Fruit fly (Drosophila melanogaster) whole organism, embryonic: ENCODE measurements around the gene uif.

Experiments used
- Aef1 ChIP-seq: fragments of 200-800 bp; sonication (Bioruptor generic); IDR thresholded peaks from 3 replicates; pipeline ENCODE4 v1.3.6; 2022; ENCODE audit warnings: missing biosample characterization, missing genetic modification characterization
- CG11504 ChIP-seq: fragments of 200-800 bp; sonication (Bioruptor generic); optimal IDR thresholded peaks from 3 replicates; lab custom pipeline; 2019; ENCODE audit warnings: missing biosample characterization, mild to moderate bottlenecking, missing genetic modification characterization, moderate library complexity
- CG12942 ChIP-seq: fragments of 200-800 bp; sonication (Bioruptor generic); optimal IDR thresholded peaks from 3 replicates; lab custom pipeline; 2016; ENCODE audit warnings: missing biosample characterization, missing genetic modification characterization
- CG13424 ChIP-seq: fragments of 200-800 bp; sonication (Bioruptor generic); optimal IDR thresholded peaks from 2 replicates; lab custom pipeline; 2019; ENCODE audit warnings: missing biosample characterization, mild to moderate bottlenecking, missing genetic modification characterization, moderate library complexity
- CG13775 ChIP-seq: fragments of 200-800 bp; sonication (Bioruptor generic); optimal IDR thresholded peaks from 3 replicates; lab custom pipeline; 2017; ENCODE audit warnings: missing biosample characterization, mild to moderate bottlenecking, missing genetic modification characterization
- CG15011 ChIP-seq: fragments of 200-800 bp; sonication (Bioruptor generic); optimal IDR thresholded peaks from 3 replicates; lab custom pipeline; 2018; ENCODE audit warnings: missing biosample characterization, mild to moderate bottlenecking, missing genetic modification characterization
- CG15696 ChIP-seq: fragments of 200-800 bp; sonication (Bioruptor generic); optimal IDR thresholded peaks from 2 replicates; lab custom pipeline; 2019; ENCODE audit warnings: missing biosample characterization, mild to moderate bottlenecking, missing genetic modification characterization, moderate library complexity
- CG1647 ChIP-seq: fragments of 200-800 bp; sonication (Bioruptor generic); optimal IDR thresholded peaks from 3 replicates; lab custom pipeline; 2016; ENCODE audit warnings: missing biosample characterization, missing genetic modification characterization
- CG16779 ChIP-seq: fragments of 200-800 bp; sonication (Bioruptor generic); IDR thresholded peaks from 2 replicates; pipeline ENCODE4 v1.3.6; 2022; ENCODE audit warnings: missing biosample characterization, missing genetic modification characterization
- CG17361 ChIP-seq: fragments of 200-800 bp; sonication (Bioruptor generic); IDR thresholded peaks from 3 replicates; pipeline ENCODE4 v1.3.6; 2022; ENCODE audit warnings: missing biosample characterization, missing genetic modification characterization
- CG17385 ChIP-seq: fragments of 200-800 bp; sonication (Bioruptor generic); optimal IDR thresholded peaks from 3 replicates; lab custom pipeline; 2018; ENCODE audit warnings: missing biosample characterization, mild to moderate bottlenecking, missing genetic modification characterization
- CG18011 ChIP-seq: fragments of 200-800 bp; sonication (Bioruptor generic); optimal IDR thresholded peaks from 2 replicates; lab custom pipeline; 2017; ENCODE audit warnings: missing biosample characterization, missing genetic modification characterization, mild to moderate bottlenecking, moderate library complexity, missing genotype
- CG30403 ChIP-seq: fragments of 200-800 bp; sonication (Bioruptor generic); optimal IDR thresholded peaks from 3 replicates; lab custom pipeline; 2016; ENCODE audit warnings: missing biosample characterization, missing genetic modification characterization
- CG3726 ChIP-seq: fragments of 200-800 bp; sonication (Bioruptor generic); IDR thresholded peaks from 3 replicates; pipeline ENCODE4, ENCODE4 v1.3.6; 2022; ENCODE audit warnings: missing biosample characterization, missing genetic modification characterization
- CG4424 ChIP-seq: fragments of 200-800 bp; sonication (Bioruptor generic); optimal IDR thresholded peaks from 3 replicates; lab custom pipeline; 2016; ENCODE audit warnings: missing biosample characterization, missing genetic modification characterization
- CG6272 ChIP-seq: fragments of 200-800 bp; sonication (Bioruptor generic); IDR thresholded peaks from 2 replicates; pipeline ENCODE4 v1.3.6; 2022; ENCODE audit warnings: missing biosample characterization, missing genetic modification characterization
- CG6791 ChIP-seq: fragments of 200-800 bp; sonication (Bioruptor generic); IDR thresholded peaks from 3 replicates; pipeline ENCODE4 v1.3.6; 2022; ENCODE audit warnings: missing biosample characterization, missing genetic modification characterization; ENCODE audit not compliant: partially characterized antibody
- CG7745 ChIP-seq: fragments of 200-800 bp; sonication (Bioruptor generic); optimal IDR thresholded peaks from 2 replicates; lab custom pipeline; 2018; ENCODE audit warnings: missing biosample characterization, mild to moderate bottlenecking, missing genetic modification characterization, moderate library complexity
- CG8089 ChIP-seq: fragments of 200-800 bp; sonication (Bioruptor generic); optimal IDR thresholded peaks from 3 replicates; lab custom pipeline; 2016; ENCODE audit warnings: missing biosample characterization, missing genetic modification characterization
- CG9797 ChIP-seq: fragments of 200-800 bp; sonication (Bioruptor generic); optimal IDR thresholded peaks from 3 replicates; lab custom pipeline; 2018; ENCODE audit warnings: missing biosample characterization, mild to moderate bottlenecking, missing genetic modification characterization
- CG9876 ChIP-seq: fragments of 200-800 bp; sonication (Bioruptor generic); optimal IDR thresholded peaks from 2 replicates; lab custom pipeline; 2016; ENCODE audit warnings: missing biosample characterization, missing genetic modification characterization
- Doc3 ChIP-seq: fragments of 200-800 bp; sonication (Bioruptor generic); IDR thresholded peaks from 3 replicates; pipeline ENCODE4 v1.3.6; 2022; ENCODE audit warnings: missing biosample characterization, missing genetic modification characterization; ENCODE audit not compliant: partially characterized antibody
- ERR ChIP-seq: fragments of 200-800 bp; sonication (Bioruptor generic); optimal IDR thresholded peaks from 2 replicates; lab custom pipeline; 2016; ENCODE audit warnings: missing biosample characterization, missing genetic modification characterization
- H2.0 ChIP-seq: fragments of 200-800 bp; sonication (Bioruptor generic); IDR thresholded peaks from 2 replicates; pipeline ENCODE4 v1.3.6; 2022; ENCODE audit warnings: missing biosample characterization, missing genetic modification characterization
- Hey ChIP-seq: fragments of 200-800 bp; sonication (Bioruptor generic); optimal IDR thresholded peaks from 3 replicates; lab custom pipeline; 2018; ENCODE audit warnings: missing biosample characterization, mild to moderate bottlenecking, missing genetic modification characterization
- Hsf ChIP-seq: fragments of 200-800 bp; sonication (Bioruptor generic); optimal IDR thresholded peaks from 3 replicates; lab custom pipeline; 2016; ENCODE audit warnings: missing biosample characterization, missing genetic modification characterization
- MBD-R2 ChIP-seq: fragments of 200-800 bp; sonication (Bioruptor generic); IDR thresholded peaks from 2 replicates; pipeline ENCODE4 v1.3.6; 2022; ENCODE audit warnings: missing biosample characterization, missing genetic modification characterization
- MESR4 ChIP-seq: fragments of 200-800 bp; sonication (Bioruptor generic); optimal IDR thresholded peaks from 2 replicates; lab custom pipeline; 2018; ENCODE audit warnings: missing biosample characterization, mild to moderate bottlenecking, missing genetic modification characterization, moderate library complexity
- NC2α ChIP-seq: fragments of 200-800 bp; sonication (Bioruptor generic); optimal IDR thresholded peaks from 2 replicates; lab custom pipeline; 2016; ENCODE audit warnings: missing biosample characterization, missing genetic modification characterization
- Nf-YC ChIP-seq: fragments of 200-800 bp; optimal IDR thresholded peaks from 3 replicates; lab custom pipeline; 2019; ENCODE audit warnings: missing biosample characterization, mild to moderate bottlenecking, missing genetic modification characterization, moderate library complexity
- Ssrp ChIP-seq: fragments of 200-800 bp; sonication (Bioruptor generic); optimal IDR thresholded peaks from 2 replicates; lab custom pipeline; 2018; ENCODE audit warnings: missing biosample characterization, mild to moderate bottlenecking, missing genetic modification characterization, moderate library complexity
- Xrp1 ChIP-seq: fragments of 200-800 bp; sonication (Bioruptor generic); IDR thresholded peaks from 2 replicates; pipeline ENCODE4 v1.3.6; 2022; ENCODE audit warnings: missing biosample characterization, missing genetic modification characterization
- bowl ChIP-seq: fragments of 200-800 bp; sonication (Bioruptor generic); IDR thresholded peaks from 2 replicates; pipeline ENCODE4 v1.3.6; 2022; ENCODE audit warnings: missing biosample characterization, missing genetic modification characterization
- btn ChIP-seq: fragments of 200-800 bp; sonication (Bioruptor generic); optimal IDR thresholded peaks from 2 replicates; lab custom pipeline; 2016; ENCODE audit warnings: missing biosample characterization, missing genetic modification characterization
- cad ChIP-seq: fragments of >200 bp; optimal IDR thresholded peaks from 2 replicates; lab custom pipeline; 2017; ENCODE audit warnings: missing biosample characterization, missing genetic modification characterization
- corto ChIP-seq: fragments of 200-800 bp; sonication (Bioruptor generic); optimal IDR thresholded peaks from 2 replicates; lab custom pipeline; 2016; ENCODE audit warnings: missing biosample characterization, mild to moderate bottlenecking, missing genetic modification characterization, moderate library complexity
- fu2 ChIP-seq: fragments of 200-800 bp; sonication (Bioruptor generic); optimal IDR thresholded peaks from 2 replicates; lab custom pipeline; 2016; ENCODE audit warnings: missing biosample characterization, missing genetic modification characterization
- ham ChIP-seq: fragments of 200-800 bp; sonication (Bioruptor generic); IDR thresholded peaks from 2 replicates; pipeline ENCODE4 v1.3.6; 2022; ENCODE audit warnings: missing biosample characterization, missing genetic modification characterization
- hb ChIP-seq: fragments of 200-800 bp; sonication (Bioruptor generic); IDR thresholded peaks from 3 replicates; pipeline ENCODE4 v1.3.6; 2022; ENCODE audit warnings: missing biosample characterization, missing genetic modification characterization; ENCODE audit not compliant: partially characterized antibody
- jing ChIP-seq: fragments of 200-800 bp; sonication (Bioruptor generic); optimal IDR thresholded peaks from 2 replicates; lab custom pipeline; 2018; ENCODE audit warnings: missing biosample characterization, mild to moderate bottlenecking, missing genetic modification characterization
- klu ChIP-seq: fragments of 200-800 bp; sonication (Bioruptor generic); IDR thresholded peaks from 2 replicates; pipeline ENCODE4 v1.3.6; 2022; ENCODE audit warnings: missing biosample characterization, missing genetic modification characterization
- lov ChIP-seq, 2 experiments: fragments of 200-800 bp in 1 of 2; fragments of >200 bp in 1 of 2; sonication (Bioruptor generic) in 1 of 2; IDR thresholded peaks in 1 of 2; optimal IDR thresholded peaks in 1 of 2; 2 replicates in 1 of 2; 3 replicates in 1 of 2; pipeline versions ENCODE4 v1.3.6 to Lab custom; 2017 to 2022; ENCODE audit warnings: missing biosample characterization in 1 of 2, missing genetic modification characterization in 1 of 2
- pnt ChIP-seq: fragments of 200-800 bp; sonication (Bioruptor generic); optimal IDR thresholded peaks from 3 replicates; lab custom pipeline; 2016; ENCODE audit warnings: missing biosample characterization, missing genetic modification characterization
- prd ChIP-seq, 3 experiments: fragments of >200 bp in 2 of 3; fragments of 200-800 bp in 1 of 3; sonication (Bioruptor generic) in 1 of 3; optimal IDR thresholded peaks in 2 of 3; IDR thresholded peaks in 1 of 3; 2 replicates in 2 of 3; 3 replicates in 1 of 3; pipeline versions ENCODE4 v1.3.6 to Lab custom; 2017 to 2022; ENCODE audit warnings: missing biosample characterization in 1 of 3, missing genetic modification characterization in 1 of 3
- pros ChIP-seq: fragments of 200-800 bp; sonication (Bioruptor generic); optimal IDR thresholded peaks from 3 replicates; lab custom pipeline; 2019; ENCODE audit warnings: missing biosample characterization, mild to moderate bottlenecking, missing genetic modification characterization, moderate library complexity
- row ChIP-seq: fragments of 200-800 bp; sonication (Bioruptor generic); IDR thresholded peaks from 3 replicates; pipeline ENCODE4 v1.3.6; 2022; ENCODE audit warnings: missing biosample characterization, missing genetic modification characterization
- sob ChIP-seq: fragments of 200-800 bp; sonication (Bioruptor generic); IDR thresholded peaks from 2 replicates; pipeline ENCODE4 v1.3.6; 2022; ENCODE audit warnings: missing biosample characterization, missing genetic modification characterization
- tna ChIP-seq: fragments of 200-800 bp; sonication (Bioruptor generic); IDR thresholded peaks from 2 replicates; pipeline ENCODE4 v1.3.6; 2022; ENCODE audit warnings: missing biosample characterization, missing genetic modification characterization; ENCODE audit not compliant: partially characterized antibody
- twi ChIP-seq: fragments of 200-800 bp; optimal IDR thresholded peaks from 2 replicates; lab custom pipeline; 2019; ENCODE audit warnings: missing biosample characterization, mild to moderate bottlenecking, missing genetic modification characterization, moderate library complexity
- yki ChIP-seq: fragments of >200 bp; optimal IDR thresholded peaks from 3 replicates; lab custom pipeline; 2018

Gene uif

dm6 chr2L:7032517-7032951, 22.4 kb upstream of the uif start, which contains the start of the genes Rab30 and Caper (continued):
- 0 out of 2 replicates have a peak, but pooled peaks have one; percentile 28 for TF ChIP-seq klu
- no peak for TF ChIP-seq yki (lab: Kevin White, UChicago)
- peak; percentile 23 for TF ChIP-seq CG1647 (GFP tag; lab: Kevin White, UChicago)
- peak; percentile 21 for TF ChIP-seq CG17385 (GFP tag; lab: Kevin White, UChicago)
- TF ChIP-seq jing = no peak
- TF ChIP-seq ham = no peak
- TF ChIP-seq NC2α (GFP tag; lab: Kevin White, UChicago) = peak; percentile 25
- peak; percentile 45 for TF ChIP-seq CG4424 (GFP tag; lab: Kevin White, UChicago)
- no peak for TF ChIP-seq CG11504 (tag; lab: Kevin White, UChicago)
- TF ChIP-seq twi = peak; percentile 25
- peak; percentile 33 for TF ChIP-seq CG18011 (GFP tag; lab: Kevin White, UChicago)
- no peak for TF ChIP-seq lov (optimal IDR thresholded peaks at IDR 0.05; lab: Kevin White, UChicago)
- TF ChIP-seq lov (GFP tag; IDR thresholded peaks at IDR 0.05; lab: Robert Waterston, UW) = no peak
- TF ChIP-seq CG15011 (GFP tag; lab: Kevin White, UChicago) = no peak
- peak; percentile 72 for TF ChIP-seq row (GFP tag; lab: Robert Waterston, UW)
- peak; percentile 21 for TF ChIP-seq CG13775 (GFP tag; lab: Kevin White, UChicago)
- TF ChIP-seq CG9797 (GFP tag; lab: Kevin White, UChicago) = peak; percentile 58
- TF ChIP-seq Doc3 (GFP tag; lab: Robert Waterston, UW) = peak; percentile 96
- TF ChIP-seq prd (optimal IDR thresholded peaks at IDR 0.05; lab: Kevin White, UChicago) = no peak
- TF ChIP-seq prd (GFP tag; IDR thresholded peaks at IDR 0.05; lab: Robert Waterston, UW) = peak; percentile 57; the same call in 2 of the 3 replicates
- 0 out of 2 replicates have a peak, but pooled peaks have one; percentile 33 for TF ChIP-seq Xrp1 (GFP tag; lab: Robert Waterston, UW)
- peak; percentile 49; the same call in 1 of the 3 replicates for TF ChIP-seq CG17361 (GFP tag; lab: Robert Waterston, UW)
- TF ChIP-seq CG3726 (GFP tag; lab: Robert Waterston, UW) = no peak
- TF ChIP-seq Aef1 = peak; percentile 41; the same call in 2 of the 3 replicates
- TF ChIP-seq H2.0 (GFP tag; lab: Robert Waterston, UW) = peak; percentile 53
- TF ChIP-seq Hsf = peak; percentile 60
- no peak for TF ChIP-seq CG15696 (tag; lab: Kevin White, UChicago)
- peak; percentile 61 for TF ChIP-seq CG6272
- peak; percentile 68 for TF ChIP-seq Nf-YC (tag; lab: Kevin White, UChicago)
- TF ChIP-seq MBD-R2 (GFP tag; lab: Robert Waterston, UW) = peak; percentile 80
- TF ChIP-seq MESR4 = peak; percentile 94
- TF ChIP-seq sob = peak; percentile 86
- peak; percentile 96 for TF ChIP-seq tna (GFP tag; lab: Robert Waterston, UW)
- no peak for TF ChIP-seq btn (GFP tag; lab: Kevin White, UChicago)
- TF ChIP-seq CG8089 (GFP tag; lab: Kevin White, UChicago) = no peak
- no peak for TF ChIP-seq CG9876 (GFP tag; lab: Kevin White, UChicago)
- no peak for TF ChIP-seq bowl (GFP tag; lab: Robert Waterston, UW)
- TF ChIP-seq CG16779 (GFP tag; lab: Robert Waterston, UW) = no peak
- TF ChIP-seq hb (GFP tag; lab: Robert Waterston, UW) = peak; percentile 97
- no peak for TF ChIP-seq Hey (tag; lab: Kevin White, UChicago)
- peak; percentile 71 for TF ChIP-seq ERR (GFP tag; lab: Kevin White, UChicago)
- peak; percentile 53 for TF ChIP-seq CG13424
- TF ChIP-seq pnt (GFP tag; lab: Kevin White, UChicago) = peak; percentile 60
- peak; percentile 43 for TF ChIP-seq CG12942 (GFP tag; lab: Kevin White, UChicago)
- no peak for TF ChIP-seq Ssrp (tag; lab: Kevin White, UChicago)
- no peak for TF ChIP-seq cad (GFP tag; lab: Kevin White, UChicago)
- peak; percentile 99 for TF ChIP-seq CG6791
- peak; percentile 57 for TF ChIP-seq fu2 (GFP tag; lab: Kevin White, UChicago)
- peak; percentile 54 for TF ChIP-seq CG7745 (tag; lab: Kevin White, UChicago)
- no peak for TF ChIP-seq pros (GFP tag; lab: Kevin White, UChicago)
- TF ChIP-seq CG30403 (GFP tag; lab: Kevin White, UChicago) = peak; percentile 69
- TF ChIP-seq corto (GFP tag; lab: Kevin White, UChicago) = no peak
